Worm (Caenorhabditis elegans) whole organism, L2 larva: ENCODE measurements around the gene scl-13.

Source experiments
- C34F6.9 ChIP-seq: fragments of 150-350 bp; optimal IDR thresholded peaks from 2 replicates; lab custom pipeline; 2014; ENCODE audit warnings: missing biosample characterization, missing genetic modification characterization
- F13H6.1 ChIP-seq: sonication (generic microtip); optimal IDR thresholded peaks from 2 replicates; lab custom pipeline; 2016; ENCODE audit warnings: missing genetic modification characterization, missing compliant biosample characterization
- R02D3.7 ChIP-seq: fragments of 150-350 bp; optimal IDR thresholded peaks from 2 replicates; lab custom pipeline; 2014; ENCODE audit warnings: missing biosample characterization, missing genetic modification characterization
- aly-2 ChIP-seq: fragments of 150-350 bp; optimal IDR thresholded peaks from 2 replicates; lab custom pipeline; 2014; ENCODE audit warnings: missing biosample characterization, missing genetic modification characterization
- ama-1 ChIP-seq: fragments of 150-350 bp; optimal IDR thresholded peaks from 2 replicates; lab custom pipeline; 2018; ENCODE audit warnings: inconsistent platforms
- crh-2 ChIP-seq: sonication (generic microtip); optimal IDR thresholded peaks from 2 replicates; lab custom pipeline; 2017; ENCODE audit warnings: missing biosample characterization, missing genetic modification characterization
- dmd-4 ChIP-seq: sonication (generic microtip); optimal IDR thresholded peaks from 2 replicates; lab custom pipeline; 2017; ENCODE audit warnings: missing biosample characterization, missing genetic modification characterization
- fos-1 ChIP-seq: fragments of 150-350 bp; optimal IDR thresholded peaks from 2 replicates; lab custom pipeline; 2014; ENCODE audit warnings: missing biosample characterization, missing genetic modification characterization
- gmeb-1 ChIP-seq: fragments of 150-350 bp; optimal IDR thresholded peaks from 2 replicates; lab custom pipeline; 2014; ENCODE audit warnings: missing biosample characterization, missing genetic modification characterization
- lin-11 ChIP-seq: fragments of 150-350 bp; sonication (generic microtip); optimal IDR thresholded peaks from 2 replicates; lab custom pipeline; 2014; ENCODE audit warnings: missing biosample characterization, missing genetic modification characterization, inconsistent platforms, mixed read lengths
- lin-13 ChIP-seq: fragments of 150-350 bp; optimal IDR thresholded peaks from 2 replicates; lab custom pipeline; 2014; ENCODE audit warnings: missing biosample characterization, missing genetic modification reagents, missing genetic modification characterization
- lin-39 ChIP-seq: fragments of 150-350 bp; optimal IDR thresholded peaks from 2 replicates; lab custom pipeline; 2014; ENCODE audit warnings: missing biosample characterization, missing genetic modification reagents, missing genetic modification characterization
- lsy-2 ChIP-seq, 2 experiments: fragments of 150-350 bp in 1 of 2; sonication (generic microtip) in 1 of 2; optimal IDR thresholded peaks; 2 replicates each; lab custom pipeline; 2014 to 2017; ENCODE audit warnings: missing biosample characterization in 2 of 2, missing genetic modification characterization in 2 of 2
- mbf-1 ChIP-seq: sonication (generic microtip); optimal IDR thresholded peaks from 2 replicates; lab custom pipeline; 2017; ENCODE audit warnings: missing biosample characterization, missing genetic modification characterization
- mdl-1 ChIP-seq, 2 experiments: fragments of 150-350 bp in 1 of 2; sonication (generic microtip) in 1 of 2; optimal IDR thresholded peaks; 2 replicates each; lab custom pipeline; 2017; ENCODE audit warnings: missing biosample characterization in 2 of 2, missing genetic modification characterization in 2 of 2
- nhr-10 ChIP-seq: sonication (generic microtip); optimal IDR thresholded peaks from 2 replicates; lab custom pipeline; 2017; ENCODE audit warnings: missing biosample characterization, missing genetic modification characterization
- nhr-11 ChIP-seq: fragments of 150-350 bp; optimal IDR thresholded peaks from 2 replicates; lab custom pipeline; 2014; ENCODE audit warnings: missing biosample characterization, missing genetic modification characterization
- nhr-129 ChIP-seq: fragments of 150-350 bp; optimal IDR thresholded peaks from 2 replicates; lab custom pipeline; 2014; ENCODE audit warnings: missing biosample characterization, missing genetic modification characterization
- nhr-21 ChIP-seq: fragments of 150-350 bp; optimal IDR thresholded peaks from 2 replicates; lab custom pipeline; 2014; ENCODE audit warnings: missing biosample characterization, missing genetic modification characterization
- nhr-23 ChIP-seq: fragments of 150-350 bp; optimal IDR thresholded peaks from 2 replicates; lab custom pipeline; 2014; ENCODE audit warnings: missing biosample characterization, missing genetic modification reagents, missing genetic modification characterization
- nhr-237 ChIP-seq: fragments of 150-350 bp; optimal IDR thresholded peaks from 2 replicates; lab custom pipeline; 2014; ENCODE audit warnings: missing biosample characterization, missing genetic modification characterization
- nhr-25 ChIP-seq: fragments of 150-350 bp; sonication (generic microtip); optimal IDR thresholded peaks from 3 replicates; lab custom pipeline; 2014; ENCODE audit warnings: missing biosample characterization, missing genetic modification characterization
- nhr-77 ChIP-seq: fragments of 150-350 bp; optimal IDR thresholded peaks from 2 replicates; lab custom pipeline; 2014; ENCODE audit warnings: missing biosample characterization, missing genetic modification characterization
- sem-4 ChIP-seq: fragments of 150-350 bp; optimal IDR thresholded peaks from 2 replicates; lab custom pipeline; 2014; ENCODE audit warnings: missing biosample characterization, missing genetic modification reagents, missing genetic modification characterization
- sma-3 ChIP-seq: sonication (generic microtip); optimal IDR thresholded peaks from 2 replicates; lab custom pipeline; 2016; ENCODE audit warnings: missing genetic modification reagents, missing genetic modification characterization, missing compliant biosample characterization
- sma-9 ChIP-seq, 2 experiments: fragments of 150-350 bp in 1 of 2; sonication (generic microtip) in 1 of 2; optimal IDR thresholded peaks; 2 replicates each; lab custom pipeline; 2014 to 2016; ENCODE audit warnings: missing genetic modification characterization in 2 of 2, mild to moderate bottlenecking in 1 of 2, missing biosample characterization in 1 of 2, missing compliant biosample characterization in 1 of 2, missing genetic modification reagents in 1 of 2, moderate library complexity in 1 of 2
- snpc-4 ChIP-seq: fragments of 150-350 bp; optimal IDR thresholded peaks from 2 replicates; lab custom pipeline; 2014; ENCODE audit warnings: missing biosample characterization, missing genetic modification characterization
- unc-55 ChIP-seq: fragments of 150-350 bp; sonication (generic microtip); optimal IDR thresholded peaks from 3 replicates; lab custom pipeline; 2014; ENCODE audit warnings: missing biosample characterization, missing genetic modification reagents, missing genetic modification characterization
- unc-62 ChIP-seq: fragments of 150-350 bp; optimal IDR thresholded peaks from 2 replicates; lab custom pipeline; 2014; ENCODE audit warnings: missing biosample characterization, missing genetic modification reagents, missing genetic modification characterization
- zag-1 ChIP-seq: fragments of 150-350 bp; optimal IDR thresholded peaks from 2 replicates; lab custom pipeline; 2014; ENCODE audit warnings: missing biosample characterization, missing genetic modification characterization
- ztf-11 ChIP-seq: sonication (generic microtip); optimal IDR thresholded peaks from 2 replicates; lab custom pipeline; 2017; ENCODE audit warnings: missing biosample characterization, missing genetic modification characterization
- ztf-4 ChIP-seq: fragments of 150-350 bp; optimal IDR thresholded peaks from 2 replicates; lab custom pipeline; 2014; ENCODE audit warnings: missing biosample characterization, missing genetic modification characterization

The scl-13 gene

DNA sequence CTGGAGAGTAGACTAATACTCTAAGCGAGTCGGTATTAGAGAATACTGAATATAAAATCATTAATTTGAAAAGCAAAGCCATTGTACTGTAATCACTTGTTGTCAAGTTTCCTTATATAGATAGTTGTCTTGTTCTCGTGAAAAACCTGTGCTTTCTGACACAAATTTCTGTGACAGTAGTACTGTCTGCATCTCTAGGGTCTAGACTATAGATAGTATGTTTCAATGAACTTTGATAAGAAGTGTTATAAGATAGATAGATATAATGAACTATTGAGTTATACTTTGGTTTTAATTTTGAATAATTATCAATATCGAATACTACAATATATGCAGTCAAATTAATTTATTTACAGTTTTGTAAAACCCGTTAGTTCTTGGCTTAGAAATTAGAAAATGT is 32.5 kb upstream of the scl-13 start, which contains the start of gene ugt-32:
TSS of gene ugt-32 (minus strand) at position 82 of the 400 bp plus-strand sequence.
- no peak for TF ChIP-seq ztf-11 (tag; lab: Kevin White, UChicago)
- TF ChIP-seq sma-9 (GFP tag; optimal IDR thresholded peaks at IDR 0.05; lab: Kevin White, UChicago), result peak; percentile 27
- no peak for TF ChIP-seq sma-9 (tag; optimal IDR thresholded peaks at IDR 0.05; lab: Kevin White, UChicago)
- TF ChIP-seq R02D3.7 (tag; lab: Kevin White, UChicago), result no peak
- no peak for TF ChIP-seq sma-3
- TF ChIP-seq unc-62 (GFP tag; lab: Kevin White, UChicago), result no peak
- peak; percentile 38 for TF ChIP-seq fos-1
- no peak for TF ChIP-seq sem-4 (tag; lab: Kevin White, UChicago)
- no peak for TF ChIP-seq nhr-25

- TF ChIP-seq fos-1 (peak; percentile 53), unc-55 (GFP tag; lab: Kevin White, UChicago) (no peak)
These were observed 30.0 kb upstream of the scl-13 start for ce11 chrV:3841462-3841861.

ce11 chrV:3832661-3833060 is 21.2 kb upstream of the scl-13 start:
- TF ChIP-seq gmeb-1 (tag; lab: Kevin White, UChicago) (no peak), unc-55 (GFP tag; lab: Kevin White, UChicago) (no peak), nhr-10 (tag; lab: Kevin White, UChicago) (no peak), nhr-77 (tag; lab: Kevin White, UChicago) (no peak)

- TF ChIP-seq crh-2 (tag; lab: Kevin White, UChicago) (no peak), ama-1 (lab: Kevin White, UChicago) (no peak), lin-39 (tag; lab: Kevin White, UChicago) (no peak), mbf-1 (tag; lab: Kevin White, UChicago) (no peak), mdl-1 (tag; optimal IDR thresholded peaks at IDR 0.05; lab: Kevin White, UChicago) (no peak), nhr-23 (tag; lab: Kevin White, UChicago) (no peak), gmeb-1 (tag; lab: Kevin White, UChicago) (no peak), unc-55 (GFP tag; lab: Kevin White, UChicago) (no peak), lin-11 (no peak), sma-3 (no peak), nhr-11 (tag; lab: Kevin White, UChicago) (no peak), sem-4 (tag; lab: Kevin White, UChicago) (no peak), lin-13 (no peak), nhr-21 (tag; lab: Kevin White, UChicago) (no peak), nhr-237 (tag; lab: Kevin White, UChicago) (no peak)
These were observed 20.7 kb upstream of the scl-13 start for ce11 chrV:3832103-3832502.

DNA sequence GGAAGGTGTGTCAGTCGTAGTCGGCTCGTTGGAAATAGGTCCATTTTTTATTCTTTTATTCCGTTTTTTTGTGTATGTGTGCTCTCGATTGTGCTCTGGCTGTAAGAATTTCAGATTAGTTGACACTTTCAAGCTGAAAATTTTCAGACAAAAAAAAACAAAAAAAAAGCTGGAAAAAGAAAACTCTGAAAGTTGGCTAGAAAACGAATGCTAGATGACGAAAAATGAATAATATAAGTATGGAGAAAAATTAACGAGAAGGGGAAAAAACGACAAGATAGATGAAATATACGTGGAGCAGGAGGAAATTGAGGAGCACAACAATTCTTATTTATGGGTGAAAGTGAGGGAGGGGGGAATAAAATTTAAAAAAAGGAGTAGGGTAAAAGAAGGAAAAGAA is 20.2 kb upstream of the scl-13 start, which contains the start of gene H10D18.5:
TSS of gene H10D18.5 (minus strand) at position 101 of the 400 bp plus-strand sequence.
- no peak for TF ChIP-seq nhr-129 (tag; lab: Kevin White, UChicago)
- no peak for TF ChIP-seq F13H6.1
- TF ChIP-seq nhr-25, result no peak
- no peak for TF ChIP-seq nhr-10 (tag; lab: Kevin White, UChicago)
- TF ChIP-seq snpc-4 (tag; lab: Kevin White, UChicago), result no peak
- no peak for TF ChIP-seq crh-2 (tag; lab: Kevin White, UChicago)
- no peak for TF ChIP-seq lin-39 (tag; lab: Kevin White, UChicago)
- no peak for TF ChIP-seq aly-2 (tag; lab: Kevin White, UChicago)
- no peak for TF ChIP-seq lsy-2 (tag; optimal IDR thresholded peaks at IDR 0.05; lab: Kevin White, UChicago)
- TF ChIP-seq unc-62 (GFP tag; lab: Kevin White, UChicago), result no peak
- no peak for TF ChIP-seq C34F6.9 (tag; lab: Kevin White, UChicago)
- no peak for TF ChIP-seq fos-1
- no peak for TF ChIP-seq mdl-1 (tag; optimal IDR thresholded peaks at IDR 0.05; lab: Kevin White, UChicago)
- no peak for TF ChIP-seq ztf-4
- TF ChIP-seq dmd-4, result no peak
- TF ChIP-seq nhr-237 (tag; lab: Kevin White, UChicago), result no peak
- TF ChIP-seq ama-1 (lab: Kevin White, UChicago), result no peak
- TF ChIP-seq, all 48 proteins: peak for 0

ce11 chrV:3825190-3825589 is 13.7 kb upstream of the scl-13 start:
- TF ChIP-seq unc-55 (GFP tag; lab: Kevin White, UChicago) (peak; percentile 35), zag-1 (no peak)
